Worm (Caenorhabditis elegans) whole organism, mixed stage, embryonic: ENCODE results near the gene oac-51.

Experiments used
- M03D4.4 ChIP-seq: sonication (generic microtip); optimal IDR thresholded peaks from 2 replicates; lab custom pipeline; 2017; ENCODE audit warnings: mild to moderate bottlenecking, missing genetic modification characterization, missing compliant biosample characterization
- bed-3 ChIP-seq: fragments of 200-800 bp; sonication (Bioruptor generic); optimal IDR thresholded peaks from 3 replicates; lab custom pipeline; 2018; ENCODE audit warnings: mild to moderate bottlenecking, missing genetic modification characterization, moderate library complexity, missing compliant biosample characterization
- ceh-39 ChIP-seq: fragments of 150-350 bp; optimal IDR thresholded peaks from 2 replicates; lab custom pipeline; 2014; ENCODE audit warnings: missing biosample characterization, missing genetic modification characterization
- ceh-43 ChIP-seq: fragments of 200-800 bp; sonication (Bioruptor generic); optimal IDR thresholded peaks from 2 replicates; lab custom pipeline; 2018; ENCODE audit warnings: mild to moderate bottlenecking, missing genetic modification characterization, moderate library complexity, missing compliant biosample characterization
- ceh-83 ChIP-seq: fragments of 200-800 bp; sonication (Bioruptor generic); optimal IDR thresholded peaks from 2 replicates; lab custom pipeline; 2018; ENCODE audit warnings: mild to moderate bottlenecking, missing genetic modification characterization, missing compliant biosample characterization
- ces-1 ChIP-seq: fragments of 150-350 bp; optimal IDR thresholded peaks from 2 replicates; lab custom pipeline; 2014; ENCODE audit warnings: missing biosample characterization, missing genetic modification reagents, missing genetic modification characterization
- cnd-1 ChIP-seq: fragments of 200-800 bp; sonication (Bioruptor generic); optimal IDR thresholded peaks from 2 replicates; lab custom pipeline; 2018; ENCODE audit warnings: mild to moderate bottlenecking, missing genetic modification characterization, missing compliant biosample characterization
- drap-1 ChIP-seq: fragments of 200-800 bp; sonication (Bioruptor generic); optimal IDR thresholded peaks from 3 replicates; lab custom pipeline; 2018; ENCODE audit warnings: mild to moderate bottlenecking, missing genetic modification characterization, missing compliant biosample characterization
- elt-1 ChIP-seq: sonication (generic microtip); optimal IDR thresholded peaks from 2 replicates; lab custom pipeline; 2017; ENCODE audit warnings: missing genetic modification characterization, mild to moderate bottlenecking, missing compliant biosample characterization, antibody characterized with exemption, moderate library complexity, borderline replicate concordance; ENCODE audit not compliant: insufficient read depth
- elt-3 ChIP-seq: fragments of 150-350 bp; optimal IDR thresholded peaks from 2 replicates; lab custom pipeline; 2014; ENCODE audit warnings: missing biosample characterization, missing genetic modification characterization
- flh-1 ChIP-seq: fragments of 200-800 bp; sonication (Bioruptor generic); optimal IDR thresholded peaks from 2 replicates; lab custom pipeline; 2018; ENCODE audit warnings: mild to moderate bottlenecking, missing genetic modification characterization, moderate library complexity, missing compliant biosample characterization
- ham-2 ChIP-seq: fragments of 200-800 bp; sonication (Bioruptor generic); optimal IDR thresholded peaks from 2 replicates; lab custom pipeline; 2018; ENCODE audit warnings: mild to moderate bottlenecking, missing genetic modification characterization, missing compliant biosample characterization
- lin-13 ChIP-seq: fragments of 150-350 bp; optimal IDR thresholded peaks from 2 replicates; lab custom pipeline; 2014; ENCODE audit warnings: missing biosample characterization, missing genetic modification characterization
- lsy-2 ChIP-seq: fragments of 150-350 bp; optimal IDR thresholded peaks from 2 replicates; lab custom pipeline; 2014; ENCODE audit warnings: missing biosample characterization, missing genetic modification characterization
- mab-5 ChIP-seq: fragments of 150-350 bp; optimal IDR thresholded peaks from 2 replicates; lab custom pipeline; 2014; ENCODE audit warnings: missing biosample characterization, missing genetic modification characterization
- mep-1 ChIP-seq: fragments of 150-350 bp; optimal IDR thresholded peaks from 2 replicates; lab custom pipeline; 2017; ENCODE audit warnings: missing biosample characterization, missing genetic modification reagents, missing genetic modification characterization, inconsistent platforms
- mls-2 ChIP-seq: sonication (generic microtip); optimal IDR thresholded peaks from 2 replicates; lab custom pipeline; 2016; ENCODE audit warnings: mild to moderate bottlenecking, missing genetic modification characterization, moderate library complexity, missing compliant biosample characterization
- nhr-2 ChIP-seq: fragments of 150-350 bp; optimal IDR thresholded peaks from 2 replicates; lab custom pipeline; 2014; ENCODE audit warnings: missing biosample characterization, missing genetic modification characterization
- nhr-237 ChIP-seq: fragments of 150-350 bp; optimal IDR thresholded peaks from 2 replicates; lab custom pipeline; 2014; ENCODE audit warnings: missing biosample characterization, missing genetic modification characterization
- nhr-28 ChIP-seq: fragments of 150-350 bp; optimal IDR thresholded peaks from 2 replicates; lab custom pipeline; 2014; ENCODE audit warnings: missing biosample characterization, missing genetic modification characterization
- nhr-76 ChIP-seq: sonication (generic microtip); optimal IDR thresholded peaks from 2 replicates; lab custom pipeline; 2017; ENCODE audit warnings: missing biosample characterization, missing genetic modification characterization
- pha-4 ChIP-seq: fragments of 150-350 bp; optimal IDR thresholded peaks from 2 replicates; lab custom pipeline; 2018; ENCODE audit warnings: missing biosample characterization, missing genetic modification reagents, missing genetic modification characterization
- sem-2 ChIP-seq: fragments of 200-800 bp; sonication (Bioruptor generic); optimal IDR thresholded peaks from 2 replicates; lab custom pipeline; 2018; ENCODE audit warnings: mild to moderate bottlenecking, missing genetic modification characterization, missing compliant biosample characterization
- snpc-4 ChIP-seq: fragments of 150-350 bp; optimal IDR thresholded peaks from 2 replicates; lab custom pipeline; 2014; ENCODE audit warnings: missing biosample characterization, missing genetic modification characterization
- sptf-1 ChIP-seq: sonication (generic microtip); optimal IDR thresholded peaks from 2 replicates; lab custom pipeline; 2017; ENCODE audit warnings: mild to moderate bottlenecking, missing genetic modification characterization, moderate library complexity, missing compliant biosample characterization
- unc-120 ChIP-seq: sonication (generic microtip); optimal IDR thresholded peaks from 2 replicates; lab custom pipeline; 2017; ENCODE audit warnings: missing genetic modification characterization, missing compliant biosample characterization; ENCODE audit not compliant: poor library complexity, severe bottlenecking
- unc-39 ChIP-seq: fragments of 150-350 bp; optimal IDR thresholded peaks from 2 replicates; lab custom pipeline; 2014; ENCODE audit warnings: missing biosample characterization, missing genetic modification characterization
- unc-62 ChIP-seq: fragments of 150-350 bp; optimal IDR thresholded peaks from 2 replicates; lab custom pipeline; 2014; ENCODE audit warnings: missing biosample characterization, missing genetic modification reagents, missing genetic modification characterization
- zip-8 ChIP-seq: fragments of 150-350 bp; optimal IDR thresholded peaks from 2 replicates; lab custom pipeline; 2014; ENCODE audit warnings: missing biosample characterization, missing genetic modification characterization
- ztf-11 ChIP-seq: fragments of 150-350 bp; optimal IDR thresholded peaks from 2 replicates; lab custom pipeline; 2014; ENCODE audit warnings: missing biosample characterization, missing genetic modification characterization

oac-51 gene

DNA sequence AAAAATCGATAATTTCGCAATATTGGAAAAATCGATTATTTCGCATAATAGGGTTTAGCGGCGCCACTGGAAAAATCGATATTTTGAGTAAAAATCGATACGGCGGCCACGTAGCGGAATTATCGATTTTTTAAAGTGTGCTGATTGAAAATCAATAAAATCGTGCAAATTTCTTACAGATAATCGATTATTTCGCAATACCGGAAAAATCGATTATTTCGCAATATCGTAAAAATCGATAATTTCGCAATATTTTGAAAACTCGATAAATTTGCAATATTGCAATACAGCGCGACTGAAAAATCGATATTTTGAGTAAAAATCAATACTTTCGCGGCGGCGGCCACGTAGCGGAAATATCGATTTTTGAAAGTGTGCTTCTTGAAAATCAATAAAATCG is 19.0 kb upstream of the oac-51 start:
- TF ChIP-seq zip-8 (tag; lab: Kevin White, UChicago) (no peak), pha-4 (tag; lab: Kevin White, UChicago) (no peak), M03D4.4 (tag; lab: Kevin White, UChicago) (no peak), mep-1 (tag; lab: Kevin White, UChicago) (no peak)

DNA sequence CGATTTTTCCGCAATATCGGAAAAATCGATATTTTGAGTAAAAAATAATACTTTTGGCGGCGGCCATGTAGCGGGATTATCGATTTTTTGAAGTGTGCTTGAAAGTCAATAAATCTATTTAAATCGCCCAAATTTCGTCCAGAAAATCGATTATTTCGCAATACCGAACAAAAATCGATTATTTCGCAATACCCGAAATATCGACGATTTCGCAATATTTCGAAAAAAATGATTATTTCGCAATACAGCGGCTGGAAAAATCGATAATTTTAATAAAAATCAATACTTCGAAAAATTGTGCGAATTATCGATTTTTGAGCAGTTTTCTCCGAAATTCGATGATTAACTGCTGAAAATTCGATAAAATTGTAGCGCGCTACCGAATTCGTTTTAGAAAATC is 18.5 kb upstream of the oac-51 start:
- no peak for TF ChIP-seq nhr-76
- no peak for TF ChIP-seq cnd-1 (tag; lab: Kevin White, UChicago)
- TF ChIP-seq ceh-83 (GFP tag; lab: Kevin White, UChicago), result no peak
- no peak for TF ChIP-seq nhr-2
- TF ChIP-seq ceh-39, result no peak
- TF ChIP-seq snpc-4 (tag; lab: Kevin White, UChicago), result no peak
- no peak for TF ChIP-seq unc-62 (GFP tag; lab: Kevin White, UChicago)
- no peak for TF ChIP-seq nhr-237 (tag; lab: Kevin White, UChicago)
- no peak for TF ChIP-seq flh-1 (GFP tag; lab: Kevin White, UChicago)
- TF ChIP-seq bed-3 (GFP tag; lab: Kevin White, UChicago), result no peak

DNA sequence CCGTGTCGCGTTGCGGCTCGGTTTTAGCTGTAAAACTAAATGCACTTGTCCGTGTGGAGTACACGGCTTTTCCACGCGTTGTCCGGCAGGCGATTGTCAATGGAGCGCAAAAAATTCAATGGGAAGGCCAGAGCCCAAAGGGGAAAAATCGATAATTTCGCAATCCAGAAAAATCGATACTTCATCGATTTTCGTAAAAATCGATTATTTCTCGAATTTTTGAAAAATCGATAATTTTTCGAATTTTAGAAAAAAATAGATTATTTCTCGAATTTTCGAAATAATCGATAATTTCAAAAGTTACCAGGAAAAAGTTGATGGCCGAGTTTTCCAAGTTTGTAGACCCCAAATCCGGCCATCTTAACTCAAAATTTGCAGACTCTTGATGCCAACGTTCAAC is 17.1 kb upstream of the oac-51 start:
- TF ChIP-seq nhr-237 (tag; lab: Kevin White, UChicago) (no peak), lsy-2 (tag; lab: Kevin White, UChicago) (no peak), unc-120 (no peak), zip-8 (tag; lab: Kevin White, UChicago) (no peak), ces-1 (GFP tag; lab: Kevin White, UChicago) (no peak), sptf-1 (no peak), M03D4.4 (tag; lab: Kevin White, UChicago) (no peak), unc-62 (GFP tag; lab: Kevin White, UChicago) (no peak), mep-1 (tag; lab: Kevin White, UChicago) (no peak), cnd-1 (tag; lab: Kevin White, UChicago) (no peak), elt-3 (tag; lab: Kevin White, UChicago) (no peak), drap-1 (GFP tag; lab: Kevin White, UChicago) (no peak), ham-2 (GFP tag; lab: Kevin White, UChicago) (no peak), ceh-39 (no peak), elt-1 (tag; lab: Kevin White, UChicago) (no peak), ceh-43 (no peak), mab-5 (tag; lab: Kevin White, UChicago) (no peak)

DNA sequence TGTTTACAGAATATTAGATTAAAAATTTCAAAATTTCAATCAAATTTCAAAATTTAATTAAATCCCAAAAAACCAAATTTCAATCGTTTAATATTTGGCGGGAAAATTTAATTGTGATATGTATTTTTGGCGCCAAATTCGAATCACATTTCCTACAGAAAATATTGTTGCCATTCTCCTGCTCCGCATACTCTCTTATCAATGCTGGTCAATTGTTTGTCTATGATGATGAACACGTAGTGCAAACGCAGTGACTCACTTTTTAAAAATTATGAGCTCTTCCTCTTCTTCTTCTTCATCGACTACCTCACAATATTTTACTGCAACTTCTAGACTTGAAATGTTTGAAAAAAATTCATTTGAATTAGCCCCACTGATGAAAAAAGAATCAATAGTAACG is 10.2 kb upstream of the oac-51 start, which contains the start of gene trpl-2:
TSS of gene trpl-2 (plus strand) at position 210 of the 400 bp plus-strand sequence.
- no peak for TF ChIP-seq mls-2

DNA sequence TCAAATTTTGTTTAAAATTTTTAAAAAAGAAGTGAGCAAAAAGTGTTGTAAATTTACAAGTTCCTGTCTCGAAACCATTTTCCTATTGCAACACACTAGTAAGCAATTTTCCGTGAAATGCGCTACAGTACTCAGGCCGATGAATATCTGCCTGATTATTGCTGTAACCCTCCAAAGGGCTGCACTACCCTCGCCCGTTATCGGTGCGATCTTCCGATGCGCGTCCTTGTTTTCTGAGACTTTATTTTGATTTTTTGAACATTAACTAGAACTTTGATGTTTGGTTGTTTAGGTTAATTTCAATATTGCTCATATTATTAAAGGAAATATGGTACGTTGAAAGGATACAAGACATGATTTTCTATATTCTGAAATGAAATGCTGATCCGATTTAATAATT is 1.6 kb downstream of the oac-51 start:
- no peak for TF ChIP-seq cnd-1 (tag; lab: Kevin White, UChicago)
- peak; percentile 70 for TF ChIP-seq elt-1 (tag; lab: Kevin White, UChicago)
- TF ChIP-seq unc-39 (tag; lab: Kevin White, UChicago), result no peak
- no peak for TF ChIP-seq bed-3 (GFP tag; lab: Kevin White, UChicago)

DNA sequence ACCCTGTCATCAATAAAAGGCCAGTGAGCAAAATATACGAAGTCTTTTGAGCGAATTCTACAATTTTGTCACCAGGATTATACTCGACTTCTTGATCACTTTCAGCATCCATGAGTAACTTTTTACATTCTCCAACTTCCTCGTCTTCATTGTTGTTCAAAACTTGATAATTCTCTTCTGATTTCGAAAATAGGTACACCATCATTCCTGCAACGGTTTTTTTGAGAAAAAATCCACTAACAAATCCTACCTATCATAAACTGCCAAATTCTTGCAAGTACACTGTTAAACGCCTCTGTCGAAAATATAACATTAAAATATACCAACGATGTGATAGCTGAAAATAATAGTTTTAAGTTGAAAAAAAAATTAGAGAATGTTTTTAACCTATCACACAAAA is 8.2 kb downstream of the oac-51 start:
- TF ChIP-seq nhr-28 (tag; lab: Kevin White, UChicago) (no peak), snpc-4 (tag; lab: Kevin White, UChicago) (no peak)

DNA sequence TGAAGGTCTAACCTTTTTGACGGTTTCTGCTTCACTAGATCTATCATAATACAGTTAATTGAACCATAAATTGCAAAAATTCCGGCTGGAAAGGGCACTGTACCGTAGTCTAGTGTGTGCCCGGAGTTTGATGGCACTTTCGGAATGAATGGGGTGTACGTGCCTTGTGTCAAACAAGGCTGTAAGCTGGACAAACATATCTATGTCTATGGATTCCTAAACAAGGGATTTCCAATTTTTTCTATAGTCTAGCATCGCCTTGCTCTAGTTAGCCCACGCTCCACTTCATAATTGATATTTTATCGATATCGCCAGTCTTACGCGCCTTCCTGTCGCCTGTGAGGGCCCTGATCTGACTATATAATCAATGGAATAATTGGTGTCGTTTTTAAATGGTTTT is 9.9 kb downstream of the oac-51 start, which contains the start of gene oac-52:
TSS of gene oac-52 (minus strand) at position 101 of the 400 bp plus-strand sequence.
- TF ChIP-seq bed-3 (GFP tag; lab: Kevin White, UChicago) (no peak), sem-2 (GFP tag; lab: Kevin White, UChicago) (no peak), nhr-2 (no peak), ces-1 (GFP tag; lab: Kevin White, UChicago) (no peak), lin-13 (no peak), ztf-11 (tag; lab: Kevin White, UChicago) (no peak), mep-1 (tag; lab: Kevin White, UChicago) (no peak), mab-5 (tag; lab: Kevin White, UChicago) (no peak), unc-120 (no peak), unc-39 (tag; lab: Kevin White, UChicago) (no peak)
